Fruit fly (Drosophila melanogaster): ENCODE results near the gene alphaCOP.
A peak's percentile ranks its signal among the peaks of the same experiment; 100 is the strongest.

Gene alphaCOP

DNA sequence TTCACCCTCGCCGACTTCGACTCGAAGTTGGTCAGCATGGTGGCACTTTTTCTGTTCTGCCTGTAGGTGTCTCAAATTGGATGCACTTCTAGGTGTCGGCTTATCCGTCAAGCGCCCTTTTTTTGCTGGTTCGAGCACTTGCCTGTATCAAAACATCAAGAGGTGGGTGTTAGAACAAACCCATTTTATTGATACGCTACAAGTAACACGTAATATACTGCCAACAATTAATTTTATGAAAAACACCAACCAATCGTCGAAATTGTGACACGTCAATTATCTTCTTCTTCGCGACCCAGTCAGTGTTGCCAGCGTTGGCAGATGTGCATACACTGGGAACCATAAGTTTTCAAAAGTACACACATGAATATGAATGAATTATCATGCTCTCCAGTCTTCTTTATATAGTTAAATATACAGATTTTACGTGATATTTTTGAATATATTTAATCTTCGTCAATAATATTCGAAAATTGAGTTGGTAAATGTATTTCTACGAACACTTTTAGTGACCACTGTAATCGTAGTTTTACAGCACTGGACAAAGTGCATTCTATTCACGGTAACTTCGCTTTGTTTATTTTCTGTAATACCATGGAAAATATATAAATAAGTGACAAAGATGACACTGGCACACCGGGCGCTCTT is at the start of gene alphaCOP, which contains the start of gene CG13919:
Gene alphaCOP, minus strand, starts transcription at position 280 of the 648 bp plus-strand sequence.
Gene CG13919, plus strand, starts transcription at position 548 of the 648 bp plus-strand sequence.
- TF ChIP-seq CG13204 (GFP tag; optimal IDR thresholded peaks at IDR 0.05) (no peak), CG4496 (GFP tag; IDR thresholded peaks at IDR 0.05) (peak; percentile 98), CG32121 (GFP tag; IDR thresholded peaks at IDR 0.05) (peak; percentile 98), fd96Ca (GFP tag; IDR thresholded peaks at IDR 0.05) (peak; percentile 95), EcR (GFP tag; optimal IDR thresholded peaks at IDR 0.05) (peak; percentile 53), CG15710 (tag; optimal IDR thresholded peaks at IDR 0.05) (peak; percentile 98), CG14655 (GFP tag; optimal IDR thresholded peaks at IDR 0.05) (peak; percentile 94), Pif1B (GFP tag; optimal IDR thresholded peaks at IDR 0.05) (peak; percentile 98), rn (GFP tag; IDR thresholded peaks at IDR 0.05) (peak; percentile 96), CG8159 (tag; optimal IDR thresholded peaks at IDR 0.05) (peak; percentile 96), CG12605 (GFP tag; IDR thresholded peaks at IDR 0.05) (peak; percentile 95), CG17806 (tag; optimal IDR thresholded peaks at IDR 0.05) (peak; percentile 95), CG9948 (tag; optimal IDR thresholded peaks at IDR 0.05) (peak; percentile 95), gl (tag; optimal IDR thresholded peaks at IDR 0.05) (peak; percentile 92), CG10348 (GFP tag; IDR thresholded peaks at IDR 0.05) (peak; percentile 91), CG8301 (tag; optimal IDR thresholded peaks at IDR 0.05) (peak; percentile 95), Snoo (tag; optimal IDR thresholded peaks at IDR 0.05) (peak; percentile 98), Ets98B (GFP tag; IDR thresholded peaks at IDR 0.05) (peak; percentile 98), CG34367 (tag; optimal IDR thresholded peaks at IDR 0.05) (peak; percentile 97), D1 (tag; optimal IDR thresholded peaks at IDR 0.05) (no peak), Pif1A (GFP tag; optimal IDR thresholded peaks at IDR 0.05) (peak; percentile 99)

dm6 chr3L:1694317-1694716 is 49.3 kb upstream of the alphaCOP start, which contains the start of gene CG12011:
CG12011 (plus strand) TSS chr3L:1694617.
- TF ChIP-seq CG14655 (GFP tag; optimal IDR thresholded peaks at IDR 0.05) (no peak), CG15710 (tag; optimal IDR thresholded peaks at IDR 0.05) (no peak), fd96Ca (GFP tag; IDR thresholded peaks at IDR 0.05) (no peak), gl (tag; optimal IDR thresholded peaks at IDR 0.05) (no peak), CG17806 (tag; optimal IDR thresholded peaks at IDR 0.05) (no peak), CG10348 (GFP tag; IDR thresholded peaks at IDR 0.05) (no peak), EcR (GFP tag; optimal IDR thresholded peaks at IDR 0.05) (no peak), CG8159 (tag; optimal IDR thresholded peaks at IDR 0.05) (no peak), Pif1A (GFP tag; optimal IDR thresholded peaks at IDR 0.05) (no peak), CG34367 (tag; optimal IDR thresholded peaks at IDR 0.05) (no peak)

- TF ChIP-seq CG32121 (GFP tag; IDR thresholded peaks at IDR 0.05) (no peak), Pif1A (GFP tag; optimal IDR thresholded peaks at IDR 0.05) (no peak), Snoo (tag; optimal IDR thresholded peaks at IDR 0.05) (no peak), CG12605 (GFP tag; IDR thresholded peaks at IDR 0.05) (no peak), CG9948 (tag; optimal IDR thresholded peaks at IDR 0.05) (peak; percentile 56), CG17806 (tag; optimal IDR thresholded peaks at IDR 0.05) (peak; percentile 70), EcR (GFP tag; optimal IDR thresholded peaks at IDR 0.05) (no peak), fd96Ca (GFP tag; IDR thresholded peaks at IDR 0.05) (no peak), D1 (tag; optimal IDR thresholded peaks at IDR 0.05) (no peak), CG8159 (tag; optimal IDR thresholded peaks at IDR 0.05) (peak; percentile 74), gl (tag; optimal IDR thresholded peaks at IDR 0.05) (peak; percentile 10), CG13204 (GFP tag; optimal IDR thresholded peaks at IDR 0.05) (no peak), CG14655 (GFP tag; optimal IDR thresholded peaks at IDR 0.05) (peak; percentile 61), Pif1B (GFP tag; optimal IDR thresholded peaks at IDR 0.05) (no peak), CG10348 (GFP tag; IDR thresholded peaks at IDR 0.05) (no peak), CG4496 (GFP tag; IDR thresholded peaks at IDR 0.05) (no peak), rn (GFP tag; IDR thresholded peaks at IDR 0.05) (no peak), Ets98B (GFP tag; IDR thresholded peaks at IDR 0.05) (no peak), CG8301 (tag; optimal IDR thresholded peaks at IDR 0.05) (peak; percentile 33), CG15710 (tag; optimal IDR thresholded peaks at IDR 0.05) (peak; percentile 44), CG34367 (tag; optimal IDR thresholded peaks at IDR 0.05) (peak; percentile 36)
Observed at dm6 chr3L:1692859-1693258, 47.9 kb upstream of the alphaCOP start.

DNA sequence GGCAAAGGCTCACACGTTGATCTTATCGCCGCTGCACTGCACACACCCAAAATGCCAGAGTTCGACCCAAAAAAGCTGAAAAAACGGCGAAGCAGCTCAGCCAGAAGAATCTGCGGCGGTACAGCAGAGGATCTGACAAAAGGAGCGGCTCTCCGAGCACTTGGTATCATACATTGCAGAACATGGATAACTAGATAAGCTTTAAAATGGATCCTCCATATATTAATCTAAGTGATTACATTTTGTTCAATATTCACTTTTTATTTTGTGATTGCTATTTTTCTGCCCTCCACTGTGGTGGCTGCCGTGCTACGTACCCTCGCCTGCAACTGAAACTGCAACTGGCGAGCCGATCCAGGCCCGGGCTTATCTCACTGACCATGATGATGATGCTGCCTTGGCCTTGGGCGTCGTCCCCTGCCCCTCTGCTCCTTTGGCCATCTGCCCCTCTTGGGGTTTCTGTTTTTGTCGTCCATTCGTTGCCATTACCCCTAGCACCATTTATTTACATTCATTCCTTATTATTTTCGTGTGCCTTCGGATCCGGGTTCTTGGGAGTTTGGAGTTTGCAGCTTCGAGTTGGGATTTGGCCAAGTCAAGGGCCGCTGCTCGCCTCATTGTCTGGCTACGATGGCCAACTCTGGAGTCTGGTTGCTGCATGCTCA is 47.3 kb upstream of the alphaCOP start:
- TF ChIP-seq CG12605 (GFP tag; IDR thresholded peaks at IDR 0.05) (peak; percentile 70), Snoo (tag; optimal IDR thresholded peaks at IDR 0.05) (peak; percentile 87), CG14655 (GFP tag; optimal IDR thresholded peaks at IDR 0.05) (peak; percentile 78), rn (GFP tag; IDR thresholded peaks at IDR 0.05) (peak; percentile 80), CG15710 (tag; optimal IDR thresholded peaks at IDR 0.05) (peak; percentile 92), fd96Ca (GFP tag; IDR thresholded peaks at IDR 0.05) (peak; percentile 89), CG4496 (GFP tag; IDR thresholded peaks at IDR 0.05) (peak; percentile 90), CG13204 (GFP tag; optimal IDR thresholded peaks at IDR 0.05) (peak; percentile 83), CG17806 (tag; optimal IDR thresholded peaks at IDR 0.05) (peak; percentile 78), CG9948 (tag; optimal IDR thresholded peaks at IDR 0.05) (peak; percentile 91), CG10348 (GFP tag; IDR thresholded peaks at IDR 0.05) (no peak), Pif1A (GFP tag; optimal IDR thresholded peaks at IDR 0.05) (peak; percentile 88), D1 (tag; optimal IDR thresholded peaks at IDR 0.05) (peak; percentile 56), gl (tag; optimal IDR thresholded peaks at IDR 0.05) (peak; percentile 90), Pif1B (GFP tag; optimal IDR thresholded peaks at IDR 0.05) (peak; percentile 81), CG8301 (tag; optimal IDR thresholded peaks at IDR 0.05) (peak; percentile 81), CG32121 (GFP tag; IDR thresholded peaks at IDR 0.05) (peak; percentile 63), CG34367 (tag; optimal IDR thresholded peaks at IDR 0.05) (peak; percentile 90), CG8159 (tag; optimal IDR thresholded peaks at IDR 0.05) (peak; percentile 88), EcR (GFP tag; optimal IDR thresholded peaks at IDR 0.05) (peak; percentile 76), Ets98B (GFP tag; IDR thresholded peaks at IDR 0.05) (peak; percentile 76)
